Worm (Caenorhabditis elegans): ENCODE data around the gene ZK896.4.

ZK896.4 gene

ce11 chrIV:12911990-12912389 lies 28.9 kb upstream of the ZK896.4 start, which contains the start of gene K08D8.5:
Gene K08D8.5, minus strand, starts transcription at chrIV:12912129.
- TF ChIP-seq elt-2 (tag; optimal IDR thresholded peaks at IDR 0.05) (peak; percentile 39), ceh-2 (tag; optimal IDR thresholded peaks at IDR 0.05) (no peak)

- TF ChIP-seq sox-2 (GFP tag; IDR thresholded peaks at IDR 0.05) (no peak), elt-2 (tag; optimal IDR thresholded peaks at IDR 0.05) (peak; percentile 15)
These were observed 26.8 kb upstream of the ZK896.4 start, which contains the start of gene K08D8.4 for ce11 chrIV:12909871-12910270. Gene K08D8.4, minus strand, starts transcription at chrIV:12909998.

- TF ChIP-seq tbx-2 (tag; optimal IDR thresholded peaks at IDR 0.05): no peak
- TF ChIP-seq hlh-30 (tag; optimal IDR thresholded peaks at IDR 0.05; ENCODE audit: insufficient read depth): no peak
- no peak for TF ChIP-seq pha-4 (tag; optimal IDR thresholded peaks at IDR 0.05)
- TF ChIP-seq tbx-7 (tag; optimal IDR thresholded peaks at IDR 0.05): no peak
- no peak for TF ChIP-seq ceh-31 (tag; optimal IDR thresholded peaks at IDR 0.05)
These were observed 23.4 kb upstream of the ZK896.4 start, which contains the start of gene K08D8.3 for ce11 chrIV:12906529-12906928. Gene K08D8.3, minus strand, starts transcription at chrIV:12906659.

ce11 chrIV:12903687-12904086 lies 20.6 kb upstream of the ZK896.4 start:
- TF ChIP-seq ets-4 (tag; optimal IDR thresholded peaks at IDR 0.05) (no peak), lim-6 (tag; optimal IDR thresholded peaks at IDR 0.05) (no peak), unc-86 (tag; optimal IDR thresholded peaks at IDR 0.05) (no peak), dve-1 (tag; optimal IDR thresholded peaks at IDR 0.05) (no peak), pros-1 (tag; optimal IDR thresholded peaks at IDR 0.05) (no peak), nhr-11 (tag; optimal IDR thresholded peaks at IDR 0.05) (no peak), hlh-15 (tag; optimal IDR thresholded peaks at IDR 0.05) (no peak), ceh-2 (tag; optimal IDR thresholded peaks at IDR 0.05) (no peak), ttx-3 (tag; optimal IDR thresholded peaks at IDR 0.05) (no peak), pha-2 (tag; optimal IDR thresholded peaks at IDR 0.05) (no peak), ceh-19 (GFP tag; optimal IDR thresholded peaks at IDR 0.05) (no peak)

- no peak for TF ChIP-seq ceh-34 (tag; optimal IDR thresholded peaks at IDR 0.05)
- no peak for TF ChIP-seq hlh-30 (tag; optimal IDR thresholded peaks at IDR 0.05; ENCODE audit: insufficient read depth)
- TF ChIP-seq rnt-1 (tag; optimal IDR thresholded peaks at IDR 0.05): no peak
- TF ChIP-seq pag-3 (tag; optimal IDR thresholded peaks at IDR 0.05; ENCODE audit: borderline replicate concordance): no peak
- no peak for TF ChIP-seq unc-55 (GFP tag; optimal IDR thresholded peaks at IDR 0.05)
- TF ChIP-seq hlh-13 (GFP tag; optimal IDR thresholded peaks at IDR 0.05): no peak
- no peak for TF ChIP-seq ama-1 (optimal IDR thresholded peaks at IDR 0.05)
- TF ChIP-seq odd-2 (tag; optimal IDR thresholded peaks at IDR 0.05): no peak
- TF ChIP-seq C38D4.7 (GFP tag; optimal IDR thresholded peaks at IDR 0.05): no peak
- TF ChIP-seq nhr-11 (tag; optimal IDR thresholded peaks at IDR 0.05): no peak
- TF ChIP-seq ceh-9 (tag; optimal IDR thresholded peaks at IDR 0.05): no peak
- TF ChIP-seq tbx-7 (tag; optimal IDR thresholded peaks at IDR 0.05): no peak
- no peak for TF ChIP-seq mec-3 (tag; optimal IDR thresholded peaks at IDR 0.05; ENCODE audit: borderline replicate concordance)
- TF ChIP-seq elt-4 (tag; optimal IDR thresholded peaks at IDR 0.05): no peak
- no peak for TF ChIP-seq ceh-18 (tag; optimal IDR thresholded peaks at IDR 0.05)
- no peak for TF ChIP-seq dmd-4 (tag; optimal IDR thresholded peaks at IDR 0.05; ENCODE audit: borderline replicate concordance)
These were observed 19.5 kb upstream of the ZK896.4 start, which contains the start of gene K08D8.2 for ce11 chrIV:12902430-12903110. Gene K08D8.2, plus strand, starts transcription at chrIV:12903060.

DNA sequence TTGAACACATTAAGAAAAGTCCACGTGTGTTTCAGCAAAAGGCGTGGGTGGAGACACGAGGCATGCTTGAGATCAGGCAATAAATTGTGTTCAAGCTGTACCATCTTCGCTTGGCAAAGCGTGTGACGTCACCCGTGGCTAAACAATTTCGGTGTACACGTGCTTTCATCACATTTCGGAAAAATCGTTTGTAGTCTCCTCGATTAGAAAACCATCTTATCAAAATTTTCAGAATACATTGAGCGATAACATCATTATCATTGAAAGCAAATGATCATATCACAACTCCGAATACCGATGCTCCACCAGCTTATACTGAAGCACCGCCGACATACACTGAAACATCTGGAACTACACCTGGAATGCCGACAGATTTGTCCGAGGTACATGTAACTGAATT lies 18.5 kb upstream of the ZK896.4 start:
- TF ChIP-seq elt-2 (tag; optimal IDR thresholded peaks at IDR 0.05): peak; percentile 48
- no peak for TF ChIP-seq hlh-8 (tag; optimal IDR thresholded peaks at IDR 0.05)
- TF ChIP-seq pros-1 (tag; optimal IDR thresholded peaks at IDR 0.05): no peak

All from whole organism, late embryonic.